Fruit fly (Drosophila melanogaster) whole organism, embryonic: ENCODE measurements around the gene dpr2.
A peak's percentile ranks its signal among the peaks of the same experiment; 100 is the strongest.

Experiments used
- Atf-2 ChIP-seq: fragments of 200-800 bp; sonication (Bioruptor generic); optimal IDR thresholded peaks from 2 replicates; lab custom pipeline; 2016; ENCODE audit warnings: missing biosample characterization, missing genetic modification characterization
- CG10959 ChIP-seq: fragments of 200-800 bp; sonication (Bioruptor generic); IDR thresholded peaks from 2 replicates; pipeline ENCODE4 v1.3.6; 2022; ENCODE audit warnings: missing biosample characterization, missing genetic modification characterization
- CG12219 ChIP-seq: fragments of 200-800 bp; sonication (Bioruptor generic); optimal IDR thresholded peaks from 3 replicates; lab custom pipeline; 2018; ENCODE audit warnings: missing biosample characterization, mild to moderate bottlenecking, missing genetic modification characterization
- CG12744 ChIP-seq: fragments of 200-800 bp; sonication (Bioruptor generic); optimal IDR thresholded peaks from 2 replicates; lab custom pipeline; 2016; ENCODE audit warnings: missing biosample characterization, missing genetic modification characterization
- CG12942 ChIP-seq: fragments of 200-800 bp; sonication (Bioruptor generic); optimal IDR thresholded peaks from 3 replicates; lab custom pipeline; 2016; ENCODE audit warnings: missing biosample characterization, missing genetic modification characterization
- CG13123 ChIP-seq: fragments of 200-800 bp; sonication (Bioruptor generic); optimal IDR thresholded peaks from 2 replicates; lab custom pipeline; 2016; ENCODE audit warnings: missing biosample characterization, missing genetic modification characterization
- CG14014 ChIP-seq: fragments of 200-800 bp; sonication (Bioruptor generic); IDR thresholded peaks from 2 replicates; pipeline ENCODE4 v1.3.6; 2022; ENCODE audit warnings: missing biosample characterization, missing genetic modification characterization
- CG16863 ChIP-seq: fragments of 200-800 bp; sonication (Bioruptor generic); optimal IDR thresholded peaks from 3 replicates; lab custom pipeline; 2016; ENCODE audit warnings: missing biosample characterization, missing genetic modification characterization
- CG17568 ChIP-seq: fragments of 200-800 bp; sonication (Bioruptor generic); optimal IDR thresholded peaks from 2 replicates; lab custom pipeline; 2018; ENCODE audit warnings: missing biosample characterization, mild to moderate bottlenecking, missing genetic modification characterization, moderate library complexity
- CG17829 ChIP-seq: fragments of 200-800 bp; optimal IDR thresholded peaks from 2 replicates; lab custom pipeline; 2019; ENCODE audit warnings: missing biosample characterization, mild to moderate bottlenecking, missing genetic modification characterization, moderate library complexity
- CG18262 ChIP-seq: fragments of 200-800 bp; optimal IDR thresholded peaks from 3 replicates; lab custom pipeline; 2019; ENCODE audit warnings: missing biosample characterization, mild to moderate bottlenecking, missing genetic modification characterization, moderate library complexity
- CG2116 ChIP-seq: fragments of 200-800 bp; sonication (Bioruptor generic); optimal IDR thresholded peaks from 3 replicates; lab custom pipeline; 2018; ENCODE audit warnings: missing biosample characterization, mild to moderate bottlenecking, missing genetic modification characterization
- CG2712 ChIP-seq: fragments of 200-800 bp; optimal IDR thresholded peaks from 3 replicates; lab custom pipeline; 2019; ENCODE audit warnings: missing biosample characterization, mild to moderate bottlenecking, missing genetic modification characterization, moderate library complexity
- CG30403 ChIP-seq: fragments of 200-800 bp; sonication (Bioruptor generic); optimal IDR thresholded peaks from 3 replicates; lab custom pipeline; 2016; ENCODE audit warnings: missing biosample characterization, missing genetic modification characterization
- CG3065 ChIP-seq: fragments of 200-800 bp; sonication (Bioruptor generic); optimal IDR thresholded peaks from 2 replicates; lab custom pipeline; 2016; ENCODE audit warnings: missing biosample characterization, missing genetic modification characterization
- CG3281 ChIP-seq: fragments of 200-800 bp; sonication (Bioruptor generic); optimal IDR thresholded peaks from 3 replicates; lab custom pipeline; 2017; ENCODE audit warnings: missing biosample characterization, mild to moderate bottlenecking, missing genetic modification characterization
- CG4424 ChIP-seq: fragments of 200-800 bp; sonication (Bioruptor generic); optimal IDR thresholded peaks from 3 replicates; lab custom pipeline; 2016; ENCODE audit warnings: missing biosample characterization, missing genetic modification characterization
- CG4820 ChIP-seq: fragments of 200-800 bp; sonication (Bioruptor generic); optimal IDR thresholded peaks from 3 replicates; lab custom pipeline; 2016; ENCODE audit warnings: missing biosample characterization, missing genetic modification characterization
- CG6175 ChIP-seq: fragments of 200-800 bp; sonication (Bioruptor generic); IDR thresholded peaks from 3 replicates; pipeline ENCODE4 v1.3.6; 2022; ENCODE audit warnings: missing biosample characterization, missing genetic modification characterization
- CG6765 ChIP-seq: fragments of 200-800 bp; sonication (Bioruptor generic); optimal IDR thresholded peaks from 3 replicates; lab custom pipeline; 2017; ENCODE audit warnings: missing biosample characterization, mild to moderate bottlenecking, missing genetic modification characterization
- CG6854 ChIP-seq: fragments of 200-800 bp; sonication (Bioruptor generic); optimal IDR thresholded peaks from 3 replicates; lab custom pipeline; 2017; ENCODE audit warnings: missing biosample characterization, mild to moderate bottlenecking, missing genetic modification characterization
- CG7357 ChIP-seq: fragments of 200-800 bp; sonication (Bioruptor generic); IDR thresholded peaks from 3 replicates; pipeline ENCODE4 v1.3.6; 2022; ENCODE audit warnings: missing biosample characterization, missing genetic modification characterization
- CG7745 ChIP-seq: fragments of 200-800 bp; sonication (Bioruptor generic); optimal IDR thresholded peaks from 2 replicates; lab custom pipeline; 2018; ENCODE audit warnings: missing biosample characterization, mild to moderate bottlenecking, missing genetic modification characterization, moderate library complexity
- CG9437 ChIP-seq: fragments of 200-800 bp; sonication (Bioruptor generic); optimal IDR thresholded peaks from 2 replicates; lab custom pipeline; 2018; ENCODE audit warnings: missing biosample characterization, mild to moderate bottlenecking, missing genetic modification characterization
- CG9609 ChIP-seq: fragments of 200-800 bp; sonication (Bioruptor generic); optimal IDR thresholded peaks from 3 replicates; lab custom pipeline; 2016; ENCODE audit warnings: missing biosample characterization, missing genetic modification characterization
- CG9727 ChIP-seq: fragments of 200-800 bp; sonication (Bioruptor generic); optimal IDR thresholded peaks from 3 replicates; lab custom pipeline; 2017; ENCODE audit warnings: missing biosample characterization, mild to moderate bottlenecking, missing genetic modification characterization
- Camta ChIP-seq: fragments of 200-800 bp; sonication (Bioruptor generic); optimal IDR thresholded peaks from 2 replicates; lab custom pipeline; 2016; ENCODE audit warnings: missing biosample characterization, missing genetic modification characterization
- Dbx ChIP-seq: fragments of 200-800 bp; sonication (Bioruptor generic); IDR thresholded peaks from 3 replicates; pipeline ENCODE4 v1.3.6; 2022; ENCODE audit warnings: missing biosample characterization, missing genetic modification characterization
- Dp ChIP-seq: fragments of 200-800 bp; sonication (Bioruptor generic); optimal IDR thresholded peaks from 2 replicates; lab custom pipeline; 2018; ENCODE audit warnings: missing biosample characterization, mild to moderate bottlenecking, missing genetic modification characterization, moderate library complexity
- Drgx ChIP-seq: fragments of 200-800 bp; sonication (Bioruptor generic); IDR thresholded peaks from 2 replicates; pipeline ENCODE4 v1.3.6; 2022; ENCODE audit warnings: missing biosample characterization, missing genetic modification characterization
- H2.0 ChIP-seq: fragments of 200-800 bp; sonication (Bioruptor generic); IDR thresholded peaks from 2 replicates; pipeline ENCODE4 v1.3.6; 2022; ENCODE audit warnings: missing biosample characterization, missing genetic modification characterization
- Hand ChIP-seq: fragments of 200-800 bp; sonication (Bioruptor generic); optimal IDR thresholded peaks from 2 replicates; lab custom pipeline; 2017; ENCODE audit warnings: mild to moderate bottlenecking, missing biosample characterization, missing genetic modification reagents, missing genetic modification characterization
- Lhr ChIP-seq: fragments of 200-800 bp; sonication (Bioruptor generic); optimal IDR thresholded peaks from 3 replicates; lab custom pipeline; 2017; ENCODE audit warnings: mild to moderate bottlenecking, missing biosample characterization, missing genetic modification reagents, missing genetic modification characterization
- MBD-R2 ChIP-seq: fragments of 200-800 bp; sonication (Bioruptor generic); IDR thresholded peaks from 2 replicates; pipeline ENCODE4 v1.3.6; 2022; ENCODE audit warnings: missing biosample characterization, missing genetic modification characterization
- Med ChIP-seq: fragments of 200-800 bp; sonication (Bioruptor generic); peaks from one replicate; lab custom pipeline; 2016; ENCODE audit warnings: missing biosample characterization, missing genetic modification characterization, mild to moderate bottlenecking, inconsistent platforms, moderate library complexity
- Myb ChIP-seq: fragments of 200-800 bp; sonication (Bioruptor generic); optimal IDR thresholded peaks from 2 replicates; lab custom pipeline; 2016; ENCODE audit warnings: missing biosample characterization, missing genetic modification characterization
- Sox100B ChIP-seq: fragments of 200-800 bp; sonication (Bioruptor generic); optimal IDR thresholded peaks from 3 replicates; lab custom pipeline; 2018; ENCODE audit warnings: missing biosample characterization, mild to moderate bottlenecking, missing genetic modification characterization
- cas ChIP-seq: fragments of 200-800 bp; sonication (Bioruptor generic); IDR thresholded peaks from 2 replicates; pipeline ENCODE4 v1.3.6; 2022; ENCODE audit warnings: missing biosample characterization, missing genetic modification characterization
- chif ChIP-seq, 2 experiments: fragments of 200-800 bp; sonication (Bioruptor generic); optimal IDR thresholded peaks; 3 replicates each; lab custom pipeline; 2016; ENCODE audit warnings: missing biosample characterization in 2 of 2, missing genetic modification characterization in 2 of 2
- dati ChIP-seq: fragments of 200-800 bp; sonication (Bioruptor generic); IDR thresholded peaks from 2 replicates; pipeline ENCODE4 v1.3.6; 2022; ENCODE audit warnings: missing biosample characterization, missing genetic modification characterization
- dpn ChIP-seq, 2 experiments: fragments of 200-800 bp; sonication (Bioruptor generic); optimal IDR thresholded peaks; 3 replicates each; lab custom pipeline; 2016; ENCODE audit warnings: missing biosample characterization in 2 of 2, missing genetic modification characterization in 2 of 2
- esg ChIP-seq: fragments of 200-800 bp; sonication (Bioruptor generic); conservative IDR thresholded peaks from 2 replicates; pipeline ENCODE4 v1.3.6; 2022; ENCODE audit warnings: missing biosample characterization, missing genetic modification characterization
- fd64A ChIP-seq: fragments of 200-800 bp; sonication (Bioruptor generic); optimal IDR thresholded peaks from 3 replicates; lab custom pipeline; 2018; ENCODE audit warnings: missing biosample characterization, mild to moderate bottlenecking, missing genetic modification characterization
- fd96Cb ChIP-seq: fragments of 200-800 bp; sonication (Bioruptor generic); optimal IDR thresholded peaks from 2 replicates; lab custom pipeline; 2018; ENCODE audit warnings: missing biosample characterization, mild to moderate bottlenecking, missing genetic modification characterization, moderate library complexity
- fu2 ChIP-seq: fragments of 200-800 bp; sonication (Bioruptor generic); optimal IDR thresholded peaks from 2 replicates; lab custom pipeline; 2016; ENCODE audit warnings: missing biosample characterization, missing genetic modification characterization
- gsb-n ChIP-seq: fragments of 200-800 bp; sonication (Bioruptor generic); optimal IDR thresholded peaks from 3 replicates; lab custom pipeline; 2018; ENCODE audit warnings: missing biosample characterization, mild to moderate bottlenecking, missing genetic modification characterization
- hkb ChIP-seq, 2 experiments: fragments of 200-800 bp in 1 of 2; fragments of >200 bp in 1 of 2; sonication (Bioruptor generic) in 1 of 2; IDR thresholded peaks in 1 of 2; optimal IDR thresholded peaks in 1 of 2; 2 replicates each; pipeline versions ENCODE4 v1.3.6 to Lab custom; 2017 to 2022; ENCODE audit warnings: missing biosample characterization in 1 of 2, missing genetic modification characterization in 1 of 2
- klu ChIP-seq: fragments of 200-800 bp; sonication (Bioruptor generic); IDR thresholded peaks from 2 replicates; pipeline ENCODE4 v1.3.6; 2022; ENCODE audit warnings: missing biosample characterization, missing genetic modification characterization
- pb ChIP-seq: fragments of 200-800 bp; sonication (Bioruptor generic); optimal IDR thresholded peaks from 3 replicates; lab custom pipeline; 2016; ENCODE audit warnings: missing biosample characterization, missing genetic modification characterization
- pum ChIP-seq: fragments of 200-800 bp; sonication (Bioruptor generic); optimal IDR thresholded peaks from 2 replicates; lab custom pipeline; 2016; ENCODE audit warnings: missing biosample characterization, missing genetic modification characterization
- ranshi ChIP-seq: fragments of 200-800 bp; sonication (Bioruptor generic); IDR thresholded peaks from 2 replicates; pipeline ENCODE4 v1.3.6; 2022; ENCODE audit warnings: missing biosample characterization, missing genetic modification characterization

Gene dpr2

dm6 chr2L:10987370-10987853 is 23.5 kb upstream of the dpr2 start, which contains the start of the genes piwi and CG12253 (continued):
- TF ChIP-seq CG10959 (GFP tag; lab: Robert Waterston, UW) (peak; percentile 33; the same call in 1 of the 2 replicates), hkb (optimal IDR thresholded peaks at IDR 0.05; lab: Kevin White, UChicago) (no peak), hkb (GFP tag; IDR thresholded peaks at IDR 0.05; lab: Robert Waterston, UW) (peak; percentile 21; the same call in 1 of the 2 replicates), pum (GFP tag; lab: Kevin White, UChicago) (peak; percentile 28), fu2 (GFP tag; lab: Kevin White, UChicago) (peak; percentile 35), CG12942 (peak; percentile 70), CG6175 (GFP tag; lab: Robert Waterston, UW) (no peak), gsb-n (tag; lab: Kevin White, UChicago) (no peak), Lhr (peak; percentile 48), CG16863 (GFP tag; lab: Kevin White, UChicago) (peak; percentile 23), CG9437 (GFP tag; lab: Kevin White, UChicago) (peak; percentile 72), CG17829 (tag; lab: Kevin White, UChicago) (peak; percentile 57), CG7357 (GFP tag; lab: Robert Waterston, UW) (no peak), Hand (GFP tag; lab: Kevin White, UChicago) (peak; percentile 25), dpn (GFP tag; optimal IDR thresholded peaks at IDR 0.05; lab: Kevin White, UChicago) (peak; percentile 31 to 77), CG3065 (GFP tag; lab: Kevin White, UChicago) (peak; percentile 53), Drgx (GFP tag; lab: Robert Waterston, UW) (0 out of 2 replicates have a peak, but pooled peaks have one; percentile 11), Dp (GFP tag; lab: Kevin White, UChicago) (peak; percentile 40), CG17568 (GFP tag; lab: Kevin White, UChicago) (peak; percentile 66), CG4820 (peak; percentile 14), CG4424 (GFP tag; lab: Kevin White, UChicago) (peak; percentile 42), Atf-2 (GFP tag; lab: Kevin White, UChicago) (peak; percentile 1), chif (GFP tag; optimal IDR thresholded peaks at IDR 0.05; lab: Kevin White, UChicago) (peak; percentile 31 to 63), H2.0 (GFP tag; lab: Robert Waterston, UW) (peak; percentile 70), cas (GFP tag; lab: Robert Waterston, UW) (no peak), klu (peak; percentile 78; the same call in 1 of the 2 replicates), CG6854 (GFP tag; lab: Kevin White, UChicago) (no peak), Camta (peak; percentile 21), CG14014 (GFP tag; lab: Robert Waterston, UW) (peak; percentile 66; the same call in 1 of the 2 replicates), CG7745 (tag; lab: Kevin White, UChicago) (no peak), Dbx (GFP tag; lab: Robert Waterston, UW) (peak; percentile 69; the same call in 2 of the 3 replicates), Sox100B (peak; percentile 68), CG2116 (GFP tag; lab: Kevin White, UChicago) (peak; percentile 57), CG6765 (GFP tag; lab: Kevin White, UChicago) (no peak), fd64A (GFP tag; lab: Kevin White, UChicago) (no peak), esg (GFP tag; lab: Robert Waterston, UW) (peak; percentile 75), fd96Cb (tag; lab: Kevin White, UChicago) (peak; percentile 70), MBD-R2 (GFP tag; lab: Robert Waterston, UW) (peak; percentile 49), pb (GFP tag; lab: Kevin White, UChicago) (no peak), CG12219 (GFP tag; lab: Kevin White, UChicago) (no peak), ranshi (GFP tag; lab: Robert Waterston, UW) (peak; percentile 77; the same call in 1 of the 2 replicates), CG13123 (peak; percentile 53), CG30403 (peak; percentile 93), CG18262 (tag; lab: Kevin White, UChicago) (peak; percentile 57), CG9609 (GFP tag; lab: Kevin White, UChicago) (peak; percentile 25), CG12744 (GFP tag; lab: Kevin White, UChicago) (no peak), CG2712 (tag; lab: Kevin White, UChicago) (peak; percentile 76), CG9727 (peak; percentile 49), dati (GFP tag; lab: Robert Waterston, UW) (no peak), Med (GFP tag; lab: Kevin White, UChicago) (peak; percentile 58), Myb (GFP tag; lab: Kevin White, UChicago) (peak; percentile 34), CG3281 (GFP tag; lab: Kevin White, UChicago) (peak; percentile 31)
